Worm (Caenorhabditis elegans) whole organism, L3 larva: ENCODE results near the gene lgc-16.
A peak's percentile ranks its signal among the peaks of the same experiment; 100 is the strongest.

ENCODE experiments used
- R02D3.7 ChIP-seq: fragments of 150-350 bp; optimal IDR thresholded peaks from 2 replicates; lab custom pipeline; 2014; ENCODE audit warnings: missing biosample characterization, missing genetic modification characterization
- ama-1 ChIP-seq: fragments of 150-350 bp; optimal IDR thresholded peaks from 2 replicates; lab custom pipeline; 2018
- ceh-16 ChIP-seq: sonication (generic microtip); optimal IDR thresholded peaks from 2 replicates; lab custom pipeline; 2017; ENCODE audit warnings: missing biosample characterization, missing genetic modification characterization
- ceh-28 ChIP-seq: fragments of 150-350 bp; optimal IDR thresholded peaks from 2 replicates; lab custom pipeline; 2014; ENCODE audit warnings: missing biosample characterization, missing genetic modification reagents, missing genetic modification characterization
- ceh-82 ChIP-seq: fragments of 150-350 bp; optimal IDR thresholded peaks from 2 replicates; lab custom pipeline; 2014; ENCODE audit warnings: missing biosample characterization, missing genetic modification characterization
- ceh-9 ChIP-seq: sonication (generic microtip); optimal IDR thresholded peaks from 2 replicates; lab custom pipeline; 2018; ENCODE audit warnings: missing biosample characterization, missing genetic modification characterization
- daf-12 ChIP-seq: fragments of 150-350 bp; optimal IDR thresholded peaks from 2 replicates; lab custom pipeline; 2014; ENCODE audit warnings: missing biosample characterization, missing genetic modification reagents, missing genetic modification characterization
- egl-27 ChIP-seq: sonication (generic microtip); optimal IDR thresholded peaks from 4 replicates; lab custom pipeline; 2017; ENCODE audit warnings: missing biosample characterization, missing genetic modification reagents, missing genetic modification characterization
- egl-5 ChIP-seq: fragments of 150-350 bp; optimal IDR thresholded peaks from 2 replicates; lab custom pipeline; 2017; ENCODE audit warnings: missing biosample characterization, missing genetic modification reagents, missing genetic modification characterization, inconsistent platforms
- elt-1 ChIP-seq: fragments of 150-350 bp; optimal IDR thresholded peaks from 2 replicates; lab custom pipeline; 2014; ENCODE audit warnings: missing biosample characterization, missing genetic modification characterization
- elt-2 ChIP-seq: sonication (generic microtip); optimal IDR thresholded peaks from 2 replicates; lab custom pipeline; 2016; ENCODE audit warnings: missing genetic modification reagents, mild to moderate bottlenecking, missing genetic modification characterization, missing compliant biosample characterization
- elt-3 ChIP-seq, 3 experiments: fragments of 150-350 bp in 1 of 3; sonication (generic microtip) in 2 of 3; optimal IDR thresholded peaks; 2 replicates in 2 of 3; 4 replicates in 1 of 3; lab custom pipeline; 2014 to 2017; ENCODE audit warnings: missing biosample characterization in 3 of 3, missing genetic modification characterization in 3 of 3
- fkh-2 ChIP-seq: fragments of 150-350 bp; optimal IDR thresholded peaks from 2 replicates; lab custom pipeline; 2014; ENCODE audit warnings: missing biosample characterization, missing genetic modification reagents, missing genetic modification characterization
- hmg-11 ChIP-seq: sonication (generic microtip); optimal IDR thresholded peaks from 2 replicates; lab custom pipeline; 2016; ENCODE audit warnings: missing genetic modification characterization, missing compliant biosample characterization
- jun-1 ChIP-seq: fragments of 150-350 bp; optimal IDR thresholded peaks from 2 replicates; lab custom pipeline; 2014; ENCODE audit warnings: missing biosample characterization, missing genetic modification reagents, missing genetic modification characterization
- lin-15B ChIP-seq: fragments of 150-350 bp; optimal IDR thresholded peaks from 2 replicates; lab custom pipeline; 2014; ENCODE audit warnings: missing biosample characterization, missing genetic modification characterization
- lin-39 ChIP-seq: fragments of 150-350 bp; optimal IDR thresholded peaks from 2 replicates; lab custom pipeline; 2018; ENCODE audit warnings: missing biosample characterization, missing genetic modification reagents, missing genetic modification characterization
- lsy-12 ChIP-seq: sonication (generic microtip); optimal IDR thresholded peaks from 2 replicates; lab custom pipeline; 2016; ENCODE audit warnings: mild to moderate bottlenecking, missing genetic modification characterization, missing compliant biosample characterization
- nfya-1 ChIP-seq: sonication (generic microtip); optimal IDR thresholded peaks from 2 replicates; lab custom pipeline; 2017; ENCODE audit warnings: missing genetic modification characterization, mild to moderate bottlenecking, missing compliant biosample characterization, antibody characterized with exemption, moderate library complexity; ENCODE audit not compliant: insufficient read depth
- nhr-11 ChIP-seq: fragments of 150-350 bp; optimal IDR thresholded peaks from 2 replicates; lab custom pipeline; 2014; ENCODE audit warnings: missing biosample characterization, missing genetic modification characterization
- nhr-12 ChIP-seq: fragments of 150-350 bp; optimal IDR thresholded peaks from 2 replicates; lab custom pipeline; 2014; ENCODE audit warnings: missing biosample characterization, missing genetic modification characterization
- nhr-23 ChIP-seq: fragments of 150-350 bp; optimal IDR thresholded peaks from 2 replicates; lab custom pipeline; 2014; ENCODE audit warnings: missing biosample characterization, missing genetic modification reagents, missing genetic modification characterization
- nhr-237 ChIP-seq: fragments of 150-350 bp; optimal IDR thresholded peaks from 2 replicates; lab custom pipeline; 2014; ENCODE audit warnings: missing biosample characterization, missing genetic modification characterization
- nhr-25 ChIP-seq: sonication (generic microtip); optimal IDR thresholded peaks from 2 replicates; lab custom pipeline; 2017; ENCODE audit warnings: missing biosample characterization, missing genetic modification characterization
- nhr-28 ChIP-seq: fragments of 150-350 bp; optimal IDR thresholded peaks from 2 replicates; lab custom pipeline; 2014; ENCODE audit warnings: missing biosample characterization, missing genetic modification characterization
- nhr-43 ChIP-seq: sonication (generic microtip); optimal IDR thresholded peaks from 2 replicates; lab custom pipeline; 2016; ENCODE audit warnings: mild to moderate bottlenecking, missing genetic modification characterization, missing compliant biosample characterization; ENCODE audit not compliant: poor library complexity, severe bottlenecking
- nhr-67 ChIP-seq: fragments of 150-350 bp; optimal IDR thresholded peaks from 2 replicates; lab custom pipeline; 2014; ENCODE audit warnings: missing biosample characterization, missing genetic modification characterization
- nhr-76 ChIP-seq: fragments of 150-350 bp; sonication (generic microtip); optimal IDR thresholded peaks from 5 replicates; lab custom pipeline; 2014; ENCODE audit warnings: missing biosample characterization, missing genetic modification characterization
- nhr-77 ChIP-seq: fragments of 150-350 bp; optimal IDR thresholded peaks from 2 replicates; lab custom pipeline; 2014; ENCODE audit warnings: missing biosample characterization, missing genetic modification characterization
- pha-4 ChIP-seq: fragments of 150-350 bp; optimal IDR thresholded peaks from 2 replicates; lab custom pipeline; 2014; ENCODE audit warnings: missing biosample characterization, missing genetic modification reagents, missing genetic modification characterization
- pqm-1 ChIP-seq: fragments of 150-350 bp; optimal IDR thresholded peaks from 2 replicates; lab custom pipeline; 2017; ENCODE audit warnings: missing biosample characterization, missing genetic modification characterization, inconsistent platforms
- sea-2 ChIP-seq: fragments of 150-350 bp; sonication (generic microtip); optimal IDR thresholded peaks from 4 replicates; lab custom pipeline; 2014; ENCODE audit warnings: missing biosample characterization, missing genetic modification reagents, missing genetic modification characterization
- skn-1 ChIP-seq: fragments of 150-350 bp; optimal IDR thresholded peaks from 2 replicates; lab custom pipeline; 2014; ENCODE audit warnings: missing biosample characterization, missing genetic modification characterization
- tbx-2 ChIP-seq: sonication (generic microtip); optimal IDR thresholded peaks from 2 replicates; lab custom pipeline; 2016; ENCODE audit warnings: mild to moderate bottlenecking, missing genetic modification characterization, missing compliant biosample characterization
- unc-39 ChIP-seq: sonication (generic microtip); optimal IDR thresholded peaks from 4 replicates; lab custom pipeline; 2017; ENCODE audit warnings: missing biosample characterization, missing genetic modification characterization
- unc-62 ChIP-seq: fragments of 150-350 bp; sonication (generic microtip); optimal IDR thresholded peaks from 4 replicates; lab custom pipeline; 2014; ENCODE audit warnings: missing biosample characterization, missing genetic modification reagents, missing genetic modification characterization
- zag-1 ChIP-seq: fragments of 150-350 bp; optimal IDR thresholded peaks from 2 replicates; lab custom pipeline; 2014; ENCODE audit warnings: missing biosample characterization, missing genetic modification characterization
- ztf-4 ChIP-seq: fragments of 150-350 bp; optimal IDR thresholded peaks from 2 replicates; lab custom pipeline; 2014; ENCODE audit warnings: missing biosample characterization, missing genetic modification characterization

Gene lgc-16

DNA sequence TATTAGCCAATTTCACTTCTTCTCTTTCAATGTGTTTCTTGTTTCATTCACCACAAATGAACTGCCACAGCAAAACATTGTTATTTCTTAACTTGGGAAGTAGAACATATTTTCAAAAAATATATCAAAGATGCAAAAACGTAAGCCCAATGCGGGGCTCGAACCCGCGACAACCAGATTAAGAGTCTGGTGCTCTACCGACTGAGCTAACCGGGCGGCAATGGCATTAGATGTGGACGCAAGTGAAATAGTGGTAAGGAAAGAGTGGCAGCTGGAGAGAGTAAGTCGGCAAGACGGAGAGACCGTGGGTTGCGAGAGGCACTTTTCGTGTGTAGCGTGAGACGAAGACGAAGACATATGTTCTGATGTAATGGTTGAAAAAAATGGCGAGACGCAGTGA lies 12.4 kb upstream of the lgc-16 start (continued):
- TF ChIP-seq R02D3.7 (tag; lab: Kevin White, UChicago) (peak; percentile 20), ama-1 (lab: Kevin White, UChicago) (no peak), nhr-28 (tag; lab: Kevin White, UChicago) (no peak), ceh-9 (tag; lab: Kevin White, UChicago) (no peak), ztf-4 (tag; lab: Kevin White, UChicago) (no peak), pha-4 (tag; lab: Kevin White, UChicago) (no peak), elt-1 (no peak), hmg-11 (no peak), nhr-12 (tag; lab: Kevin White, UChicago) (no peak), nhr-11 (no peak), nhr-23 (peak; percentile 55), nhr-77 (tag; lab: Kevin White, UChicago) (peak; percentile 14), lsy-12 (peak; percentile 65)

DNA sequence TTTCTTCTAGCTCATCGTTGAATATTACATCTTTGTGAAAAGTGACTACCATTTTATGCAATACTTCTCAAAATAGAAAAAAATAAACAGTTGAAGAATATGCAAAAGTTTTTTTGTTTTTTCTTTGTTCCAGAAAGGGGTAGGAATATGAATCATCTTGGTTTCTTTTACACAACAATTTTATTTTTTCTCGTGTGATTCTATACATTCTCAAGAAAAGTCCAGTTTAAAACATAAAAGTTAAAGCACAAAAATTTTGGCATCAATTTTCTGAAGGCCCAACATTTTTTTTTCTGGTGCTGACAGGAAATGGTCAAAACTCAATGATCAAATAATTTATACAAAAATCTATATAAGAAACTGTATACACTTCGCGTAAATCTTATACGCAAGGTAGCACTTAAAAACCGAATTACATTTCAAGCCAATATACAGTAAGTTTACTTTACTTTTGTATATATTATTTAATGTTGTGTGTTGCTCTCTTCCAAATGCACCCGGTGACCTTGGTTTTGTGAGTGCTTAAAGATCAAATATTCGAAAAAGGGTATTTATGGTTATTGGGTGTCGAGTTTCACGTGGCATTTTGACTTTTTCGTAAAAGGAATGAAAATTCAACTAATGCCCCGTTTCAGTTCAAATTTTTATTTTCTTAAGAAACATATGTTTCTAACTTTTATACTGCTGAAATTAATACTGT lies 9.8 kb upstream of the lgc-16 start, which contains the start of the genes W03G11.2 and lgc-13:
TSS of gene W03G11.2 (minus strand) at position 101 of the 700 bp plus-strand sequence.
TSS of gene lgc-13 (plus strand) at position 650 of the 700 bp plus-strand sequence.
- TF ChIP-seq tbx-2: no peak
- no peak for TF ChIP-seq nhr-67
- no peak for TF ChIP-seq fkh-2 (tag; lab: Kevin White, UChicago)
- no peak for TF ChIP-seq zag-1 (tag; lab: Kevin White, UChicago)
- no peak for TF ChIP-seq ceh-16 (tag; lab: Kevin White, UChicago)
- no peak for TF ChIP-seq nfya-1 (tag; lab: Kevin White, UChicago)
- no peak for TF ChIP-seq egl-5
- TF ChIP-seq daf-12 (tag; lab: Kevin White, UChicago): no peak

- TF ChIP-seq R02D3.7 (tag; lab: Kevin White, UChicago): no peak
- no peak for TF ChIP-seq nhr-25 (tag; lab: Kevin White, UChicago)
- no peak for TF ChIP-seq egl-27 (tag; lab: Kevin White, UChicago)
- TF ChIP-seq nhr-23: no peak
- no peak for TF ChIP-seq ceh-28
- no peak for TF ChIP-seq lsy-12
- no peak for TF ChIP-seq daf-12 (tag; lab: Kevin White, UChicago)
- TF ChIP-seq jun-1 (tag; lab: Kevin White, UChicago): no peak
- TF ChIP-seq unc-62 (GFP tag; lab: Kevin White, UChicago): no peak
- no peak for TF ChIP-seq nhr-67
- no peak for TF ChIP-seq zag-1 (tag; lab: Kevin White, UChicago)
- TF ChIP-seq pqm-1: no peak
- no peak for TF ChIP-seq elt-3 (tag; optimal IDR thresholded peaks at IDR 0.05; lab: Kevin White, UChicago)
- TF ChIP-seq unc-39 (tag; lab: Kevin White, UChicago): no peak
- TF ChIP-seq, all 47 proteins: peak for 0
Observed at ce11 chrX:12111213-12111612, 7.2 kb upstream of the lgc-16 start, which contains the start of gene lgc-14. Gene lgc-14, plus strand, starts transcription at chrX:12111513.

DNA sequence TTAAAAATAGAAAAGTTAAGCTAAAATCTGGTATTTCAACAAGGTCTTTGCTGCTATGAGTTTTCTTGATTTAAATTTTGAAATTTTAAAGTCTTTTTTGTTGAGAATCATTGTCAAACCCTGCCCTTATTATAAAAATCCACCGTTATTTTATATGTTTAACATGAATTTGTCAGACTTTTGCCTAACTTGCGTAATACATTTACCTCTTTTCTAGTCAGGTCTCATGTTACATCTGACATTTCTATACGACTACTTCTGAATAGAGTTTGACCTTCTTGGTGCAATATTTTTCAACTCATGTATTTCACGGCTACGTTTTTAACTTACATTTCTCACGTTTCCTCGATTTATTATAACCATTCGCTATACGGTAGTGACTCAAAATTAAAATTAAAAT lies 4.4 kb upstream of the lgc-16 start, which contains the start of gene lgc-15:
TSS of gene lgc-15 (plus strand) at position 301 of the 400 bp plus-strand sequence.
- no peak for TF ChIP-seq fkh-2 (tag; lab: Kevin White, UChicago)
- TF ChIP-seq hmg-11: no peak
- TF ChIP-seq nhr-43: no peak
- TF ChIP-seq nfya-1 (tag; lab: Kevin White, UChicago): no peak
- TF ChIP-seq lin-39 (tag; lab: Kevin White, UChicago): no peak
- no peak for TF ChIP-seq jun-1 (tag; lab: Kevin White, UChicago)
- TF ChIP-seq unc-62 (GFP tag; lab: Kevin White, UChicago): no peak
- no peak for TF ChIP-seq nhr-67
- no peak for TF ChIP-seq zag-1 (tag; lab: Kevin White, UChicago)
- no peak for TF ChIP-seq nhr-11
- TF ChIP-seq nhr-237 (tag; lab: Kevin White, UChicago): no peak
- TF ChIP-seq sea-2 (GFP tag; lab: Kevin White, UChicago): no peak
- TF ChIP-seq nhr-23: no peak
- no peak for TF ChIP-seq elt-1
- TF ChIP-seq elt-3 (tag; optimal IDR thresholded peaks at IDR 0.05; lab: Kevin White, UChicago): no peak
- TF ChIP-seq ceh-9 (tag; lab: Kevin White, UChicago): no peak

DNA sequence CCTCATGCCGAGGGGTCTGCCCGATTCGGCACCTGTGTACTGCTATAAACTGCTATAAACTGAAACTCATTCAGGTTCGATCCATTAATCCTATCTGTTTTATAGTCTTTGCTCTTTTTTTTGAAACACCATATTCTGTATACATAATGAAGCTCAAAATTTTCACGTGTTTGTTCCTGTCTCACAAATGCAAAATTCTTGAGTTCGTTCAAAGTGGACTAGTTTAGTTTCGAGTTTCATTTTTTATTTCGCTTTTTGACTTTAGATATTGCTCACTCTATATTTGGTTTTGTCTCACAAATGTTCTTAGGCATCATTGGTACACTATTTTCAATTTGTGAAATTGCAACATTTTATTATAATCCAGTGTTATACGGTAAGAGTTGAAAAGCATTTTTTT lies 2.8 kb downstream of the lgc-16 start, which contains the start of gene lgc-17:
TSS of gene lgc-17 (plus strand) at position 301 of the 400 bp plus-strand sequence.
- TF ChIP-seq skn-1 (tag; lab: Kevin White, UChicago): no peak
- no peak for TF ChIP-seq lin-39 (tag; lab: Kevin White, UChicago)
- TF ChIP-seq nhr-12 (tag; lab: Kevin White, UChicago): no peak
- TF ChIP-seq nfya-1 (tag; lab: Kevin White, UChicago): no peak
- no peak for TF ChIP-seq ama-1 (lab: Kevin White, UChicago)
- TF ChIP-seq nhr-76 (tag; lab: Kevin White, UChicago): no peak
- TF ChIP-seq R02D3.7 (tag; lab: Kevin White, UChicago): no peak
- no peak for TF ChIP-seq lin-15B (tag; lab: Kevin White, UChicago)
- no peak for TF ChIP-seq pqm-1
- TF ChIP-seq jun-1 (tag; lab: Kevin White, UChicago): no peak
- TF ChIP-seq ceh-9 (tag; lab: Kevin White, UChicago): no peak
- no peak for TF ChIP-seq egl-27 (tag; lab: Kevin White, UChicago)
- no peak for TF ChIP-seq nhr-67
- TF ChIP-seq nhr-237 (tag; lab: Kevin White, UChicago): no peak
- TF ChIP-seq nhr-23: no peak
- no peak for TF ChIP-seq elt-2 (tag; lab: Kevin White, UChicago)
- TF ChIP-seq ceh-82 (tag; lab: Kevin White, UChicago): no peak
